Fruit fly (Drosophila melanogaster) whole organism, embryonic: Measurements from ENCODE around the gene mil.

Source experiments
- Antp ChIP-seq: fragments of 200-800 bp; sonication (Bioruptor generic); optimal IDR thresholded peaks from 3 replicates; lab custom pipeline; 2016; ENCODE audit warnings: missing biosample characterization, missing genetic modification characterization
- Bdp1 ChIP-seq: fragments of 200-800 bp; sonication (Bioruptor generic); optimal IDR thresholded peaks from 3 replicates; lab custom pipeline; 2016; ENCODE audit warnings: missing biosample characterization, missing genetic modification characterization
- Blimp-1 ChIP-seq: fragments of 200-800 bp; sonication (Bioruptor generic); optimal IDR thresholded peaks from 3 replicates; lab custom pipeline; 2018; ENCODE audit warnings: missing biosample characterization, missing genetic modification characterization, mild to moderate bottlenecking, moderate library complexity, missing genetic modification reagents
- C15 ChIP-seq: fragments of 200-800 bp; sonication (Bioruptor generic); IDR thresholded peaks from 3 replicates; pipeline ENCODE4 v1.3.6; 2022; ENCODE audit warnings: missing biosample characterization, missing genetic modification characterization
- CG11093 ChIP-seq: fragments of 200-800 bp; sonication (Bioruptor generic); IDR thresholded peaks from 3 replicates; pipeline ENCODE4 v1.3.6; 2022; ENCODE audit warnings: missing biosample characterization, missing genetic modification characterization
- CG12391 ChIP-seq: fragments of 200-800 bp; sonication (Bioruptor generic); optimal IDR thresholded peaks from 3 replicates; lab custom pipeline; 2018; ENCODE audit warnings: missing biosample characterization, mild to moderate bottlenecking, missing genetic modification characterization, moderate library complexity
- CG14050 ChIP-seq: fragments of 200-800 bp; sonication (Bioruptor generic); IDR thresholded peaks from 3 replicates; pipeline ENCODE4 v1.3.6; 2022; ENCODE audit warnings: missing biosample characterization, missing genetic modification characterization
- CG17568 ChIP-seq: fragments of 200-800 bp; sonication (Bioruptor generic); optimal IDR thresholded peaks from 2 replicates; lab custom pipeline; 2018; ENCODE audit warnings: missing biosample characterization, mild to moderate bottlenecking, missing genetic modification characterization, moderate library complexity
- CG17802 ChIP-seq: fragments of 200-800 bp; sonication (Bioruptor generic); optimal IDR thresholded peaks from 2 replicates; lab custom pipeline; 2018; ENCODE audit warnings: missing biosample characterization, mild to moderate bottlenecking, missing genetic modification characterization, moderate library complexity
- CG18764 ChIP-seq: fragments of 200-800 bp; sonication (Bioruptor generic); optimal IDR thresholded peaks from 3 replicates; lab custom pipeline; 2016; ENCODE audit warnings: missing biosample characterization, missing genetic modification characterization
- CG2129 ChIP-seq: fragments of 200-800 bp; sonication (Bioruptor generic); IDR thresholded peaks from 2 replicates; pipeline ENCODE4 v1.3.6; 2022; ENCODE audit warnings: missing biosample characterization, missing genetic modification characterization; ENCODE audit not compliant: partially characterized antibody
- CG3065 ChIP-seq: fragments of 200-800 bp; sonication (Bioruptor generic); optimal IDR thresholded peaks from 2 replicates; lab custom pipeline; 2016; ENCODE audit warnings: missing biosample characterization, missing genetic modification characterization
- CG3847 ChIP-seq: fragments of 200-800 bp; sonication (Bioruptor generic); IDR thresholded peaks from 2 replicates; pipeline ENCODE4 v1.3.6; 2022; ENCODE audit warnings: missing biosample characterization, missing genetic modification characterization
- CG7928 ChIP-seq: fragments of 200-800 bp; sonication (Bioruptor generic); optimal IDR thresholded peaks from 2 replicates; lab custom pipeline; 2017; ENCODE audit warnings: missing biosample characterization, mild to moderate bottlenecking, missing genetic modification characterization
- Dip2 ChIP-seq: fragments of 200-800 bp; sonication (Bioruptor generic); IDR thresholded peaks from 2 replicates; pipeline ENCODE4 v1.3.6; 2022; ENCODE audit warnings: missing biosample characterization, missing genetic modification characterization
- Elba2 ChIP-seq: fragments of 200-800 bp; sonication (Bioruptor generic); optimal IDR thresholded peaks from 3 replicates; lab custom pipeline; 2016; ENCODE audit warnings: missing biosample characterization, missing genetic modification characterization
- Gsc ChIP-seq: fragments of 200-800 bp; sonication (Bioruptor generic); IDR thresholded peaks from 2 replicates; pipeline ENCODE4 v1.3.6; 2022; ENCODE audit warnings: missing biosample characterization, missing genetic modification characterization
- H2.0 ChIP-seq: fragments of 200-800 bp; sonication (Bioruptor generic); IDR thresholded peaks from 2 replicates; pipeline ENCODE4 v1.3.6; 2022; ENCODE audit warnings: missing biosample characterization, missing genetic modification characterization
- HLH3B ChIP-seq: fragments of 200-800 bp; sonication (Bioruptor generic); IDR thresholded peaks from 2 replicates; pipeline ENCODE4 v1.3.6; 2022; ENCODE audit warnings: missing biosample characterization, missing genetic modification characterization
- Lhr ChIP-seq: fragments of 200-800 bp; sonication (Bioruptor generic); optimal IDR thresholded peaks from 3 replicates; lab custom pipeline; 2017; ENCODE audit warnings: mild to moderate bottlenecking, missing biosample characterization, missing genetic modification reagents, missing genetic modification characterization
- Mad ChIP-seq: fragments of 200-800 bp; sonication (Bioruptor generic); optimal IDR thresholded peaks from 2 replicates; lab custom pipeline; 2016; ENCODE audit warnings: missing biosample characterization, missing genetic modification characterization
- Oli ChIP-seq: fragments of 200-800 bp; sonication (Bioruptor generic); optimal IDR thresholded peaks from 2 replicates; lab custom pipeline; 2018; ENCODE audit warnings: missing biosample characterization, mild to moderate bottlenecking, missing genetic modification characterization, moderate library complexity
- aop ChIP-seq: fragments of 200-800 bp; sonication (Bioruptor generic); IDR thresholded peaks from 2 replicates; pipeline ENCODE4 v1.3.6; 2022; ENCODE audit warnings: missing biosample characterization, missing genetic modification characterization
- ara ChIP-seq: fragments of 200-800 bp; sonication (Bioruptor generic); IDR thresholded peaks from 2 replicates; pipeline ENCODE4 v1.3.6; 2022; ENCODE audit warnings: missing biosample characterization, missing genetic modification characterization
- cad ChIP-seq: fragments of >200 bp; optimal IDR thresholded peaks from 2 replicates; lab custom pipeline; 2017; ENCODE audit warnings: missing biosample characterization, missing genetic modification characterization
- cg ChIP-seq: fragments of 200-800 bp; sonication (Bioruptor generic); optimal IDR thresholded peaks from 3 replicates; lab custom pipeline; 2019; ENCODE audit warnings: missing biosample characterization, mild to moderate bottlenecking, missing genetic modification characterization, moderate library complexity
- emc ChIP-seq: fragments of 200-800 bp; sonication (Bioruptor generic); optimal IDR thresholded peaks from 2 replicates; lab custom pipeline; 2016; ENCODE audit warnings: missing biosample characterization, missing genetic modification characterization
- fu2 ChIP-seq: fragments of 200-800 bp; sonication (Bioruptor generic); optimal IDR thresholded peaks from 2 replicates; lab custom pipeline; 2016; ENCODE audit warnings: missing biosample characterization, missing genetic modification characterization
- gfzf ChIP-seq: fragments of 200-800 bp; sonication (Bioruptor generic); optimal IDR thresholded peaks from 2 replicates; lab custom pipeline; 2016; ENCODE audit warnings: missing biosample characterization, mild to moderate bottlenecking, missing genetic modification characterization, moderate library complexity
- ham ChIP-seq: fragments of 200-800 bp; sonication (Bioruptor generic); IDR thresholded peaks from 2 replicates; pipeline ENCODE4 v1.3.6; 2022; ENCODE audit warnings: missing biosample characterization, missing genetic modification characterization
- hb ChIP-seq: fragments of 200-800 bp; sonication (Bioruptor generic); IDR thresholded peaks from 3 replicates; pipeline ENCODE4 v1.3.6; 2022; ENCODE audit warnings: missing biosample characterization, missing genetic modification characterization; ENCODE audit not compliant: partially characterized antibody
- hkb ChIP-seq, 2 experiments: fragments of 200-800 bp in 1 of 2; fragments of >200 bp in 1 of 2; sonication (Bioruptor generic) in 1 of 2; IDR thresholded peaks in 1 of 2; optimal IDR thresholded peaks in 1 of 2; 2 replicates each; pipeline versions ENCODE4 v1.3.6 to Lab custom; 2017 to 2022; ENCODE audit warnings: missing biosample characterization in 1 of 2, missing genetic modification characterization in 1 of 2
- hth ChIP-seq: fragments of >200 bp; optimal IDR thresholded peaks from 2 replicates; lab custom pipeline; 2017; ENCODE audit warnings: inconsistent platforms
- ken ChIP-seq: fragments of 200-800 bp; sonication (Bioruptor generic); IDR thresholded peaks from 3 replicates; pipeline ENCODE4 v1.3.6; 2022; ENCODE audit warnings: missing biosample characterization, missing genetic modification characterization
- peb ChIP-seq: fragments of 200-800 bp; sonication (Bioruptor generic); IDR thresholded peaks from 2 replicates; pipeline ENCODE4 v1.3.6; 2022; ENCODE audit warnings: missing biosample characterization, missing genetic modification characterization
- pzg ChIP-seq: fragments of 200-800 bp; sonication (Bioruptor generic); optimal IDR thresholded peaks from 3 replicates; lab custom pipeline; 2018; ENCODE audit warnings: missing biosample characterization, mild to moderate bottlenecking, missing genetic modification characterization, moderate library complexity
- rib ChIP-seq: fragments of 200-800 bp; sonication (Bioruptor generic); IDR thresholded peaks from 2 replicates; pipeline ENCODE4 v1.3.6; 2022; ENCODE audit warnings: missing biosample characterization, missing genetic modification characterization
- scrt ChIP-seq: fragments of 200-800 bp; sonication (Bioruptor generic); optimal IDR thresholded peaks from 2 replicates; lab custom pipeline; 2018; ENCODE audit warnings: missing biosample characterization, mild to moderate bottlenecking, missing genetic modification characterization, moderate library complexity
- sens-2 ChIP-seq: fragments of 200-800 bp; sonication (Bioruptor generic); IDR thresholded peaks from 2 replicates; pipeline ENCODE4 v1.3.6; 2022; ENCODE audit warnings: missing biosample characterization, missing genetic modification characterization
- slbo ChIP-seq: fragments of 200-800 bp; sonication (Bioruptor generic); IDR thresholded peaks from 2 replicates; pipeline ENCODE4 v1.3.6; 2022; ENCODE audit warnings: missing biosample characterization, missing genetic modification characterization
- so ChIP-seq: fragments of 200-800 bp; sonication (Bioruptor generic); IDR thresholded peaks from 3 replicates; pipeline ENCODE4 v1.3.6; 2022; ENCODE audit warnings: missing biosample characterization, missing genetic modification characterization
- tgo ChIP-seq: fragments of 200-800 bp; sonication (Bioruptor generic); IDR thresholded peaks from 3 replicates; pipeline ENCODE4 v1.3.6; 2022; ENCODE audit warnings: missing biosample characterization, missing genetic modification characterization
- tll ChIP-seq, 2 experiments: fragments of 200-800 bp in 1 of 2; fragments of >200 bp in 1 of 2; sonication (Bioruptor generic) in 1 of 2; optimal IDR thresholded peaks; 2 replicates each; lab custom pipeline; 2017 to 2019; ENCODE audit warnings: missing biosample characterization in 2 of 2, missing genetic modification characterization in 2 of 2, mild to moderate bottlenecking in 1 of 2, moderate library complexity in 1 of 2
- tna ChIP-seq: fragments of 200-800 bp; sonication (Bioruptor generic); IDR thresholded peaks from 2 replicates; pipeline ENCODE4 v1.3.6; 2022; ENCODE audit warnings: missing biosample characterization, missing genetic modification characterization; ENCODE audit not compliant: partially characterized antibody
- trem ChIP-seq: fragments of 200-800 bp; optimal IDR thresholded peaks from 3 replicates; lab custom pipeline; 2019; ENCODE audit warnings: missing biosample characterization, mild to moderate bottlenecking, missing genetic modification characterization, moderate library complexity
- unpg ChIP-seq: fragments of 200-800 bp; sonication (Bioruptor generic); optimal IDR thresholded peaks from 3 replicates; lab custom pipeline; 2018; ENCODE audit warnings: missing biosample characterization, mild to moderate bottlenecking, missing genetic modification characterization, moderate library complexity
- vnd ChIP-seq: fragments of 200-800 bp; sonication (Bioruptor generic); IDR thresholded peaks from 3 replicates; pipeline ENCODE4 v1.3.6; 2022; ENCODE audit warnings: missing biosample characterization, missing genetic modification characterization; ENCODE audit not compliant: partially characterized antibody
- wdn ChIP-seq: fragments of 200-800 bp; sonication (Bioruptor generic); IDR thresholded peaks from 2 replicates; pipeline ENCODE4 v1.3.6; 2022; ENCODE audit warnings: missing biosample characterization, missing genetic modification characterization
- wor ChIP-seq: fragments of 200-800 bp; sonication (Bioruptor generic); IDR thresholded peaks from 2 replicates; pipeline ENCODE4 v1.3.6; 2022; ENCODE audit warnings: missing biosample characterization, missing genetic modification characterization
- zen ChIP-seq: fragments of 200-800 bp; sonication (Bioruptor generic); optimal IDR thresholded peaks from 3 replicates; lab custom pipeline; 2018; ENCODE audit warnings: missing biosample characterization, mild to moderate bottlenecking, missing genetic modification characterization, moderate library complexity

Gene mil

DNA sequence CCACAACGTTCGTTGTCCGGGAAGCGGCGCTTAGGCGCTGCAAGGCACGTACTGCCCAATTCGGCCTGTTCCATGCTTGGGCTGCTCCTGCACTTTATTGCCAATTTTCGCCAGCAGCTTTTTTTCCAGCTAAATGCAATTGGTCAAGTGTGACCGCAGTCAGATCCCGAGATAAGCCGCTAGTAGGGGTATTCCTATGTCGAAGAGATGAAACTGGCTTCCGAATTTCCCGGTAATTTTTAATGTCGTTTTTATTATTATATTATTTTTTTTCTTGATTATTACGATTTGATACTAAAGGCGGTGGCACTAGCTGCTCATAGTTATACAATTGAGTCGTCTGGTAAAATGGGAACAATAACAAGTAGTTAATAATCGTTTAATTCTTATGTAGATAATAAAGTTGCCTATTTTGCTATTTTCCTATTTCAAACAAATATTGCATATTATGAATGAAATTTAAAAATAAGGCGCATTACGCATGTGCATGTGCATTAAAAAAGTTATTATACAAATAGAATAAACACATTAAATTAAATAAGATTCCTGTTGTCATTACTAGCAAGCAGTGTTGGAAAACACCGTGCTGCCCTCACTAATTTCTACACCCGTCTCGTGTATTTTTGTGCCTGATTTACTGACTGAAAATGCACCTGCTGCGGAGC, 4.2 kb downstream of the mil start, which contains the start of the genes CG5003 and mRpS22 (continued):
- TF ChIP-seq Lhr (GFP tag; lab: Kevin White, UChicago) (peak; percentile 24), CG14050 (GFP tag; lab: Robert Waterston, UW) (no peak), trem (tag; lab: Kevin White, UChicago) (peak; percentile 11), Oli (tag; lab: Kevin White, UChicago) (peak; percentile 28), Blimp-1 (GFP tag; lab: Kevin White, UChicago) (no peak), cad (GFP tag; lab: Kevin White, UChicago) (no peak), gfzf (GFP tag; lab: Kevin White, UChicago) (peak; percentile 67), emc (GFP tag; lab: Kevin White, UChicago) (no peak), CG12391 (peak; percentile 81), ara (GFP tag; lab: Robert Waterston, UW) (no peak), Gsc (no peak), ken (GFP tag; lab: Robert Waterston, UW) (no peak), scrt (GFP tag; lab: Kevin White, UChicago) (no peak), Elba2 (peak; percentile 66), aop (GFP tag; lab: Robert Waterston, UW) (no peak), unpg (GFP tag; lab: Kevin White, UChicago) (peak; percentile 38), tgo (GFP tag; lab: Robert Waterston, UW) (peak; percentile 49; the same call in 1 of the 3 replicates), peb (no peak), CG2129 (GFP tag; lab: Robert Waterston, UW) (no peak), HLH3B (no peak), CG3065 (GFP tag; lab: Kevin White, UChicago) (no peak), CG17802 (tag; lab: Kevin White, UChicago) (no peak), hb (no peak), vnd (GFP tag; lab: Robert Waterston, UW) (0 out of 3 replicates have a peak, but pooled peaks have one; percentile 28), fu2 (GFP tag; lab: Kevin White, UChicago) (no peak), Bdp1 (GFP tag; lab: Kevin White, UChicago) (peak; percentile 13), tll (GFP tag; optimal IDR thresholded peaks at IDR 0.05; lab: Kevin White, UChicago) (no peak), Dip2 (GFP tag; lab: Robert Waterston, UW) (no peak), rib (GFP tag; lab: Robert Waterston, UW) (peak; percentile 20; the same call in 1 of the 2 replicates), CG17568 (no peak), so (GFP tag; lab: Robert Waterston, UW) (no peak), ham (GFP tag; lab: Robert Waterston, UW) (no peak), Antp (GFP tag; lab: Kevin White, UChicago) (no peak), pzg (GFP tag; lab: Kevin White, UChicago) (peak; percentile 22), cg (no peak), CG7928 (no peak), Mad (GFP tag; lab: Kevin White, UChicago) (peak; percentile 27), CG11093 (0 out of 3 replicates have a peak, but pooled peaks have one; percentile 25), C15 (GFP tag; lab: Robert Waterston, UW) (no peak), CG3847 (peak; percentile 58), H2.0 (GFP tag; lab: Robert Waterston, UW) (peak; percentile 28), CG18764 (GFP tag; lab: Kevin White, UChicago) (no peak), slbo (peak; percentile 72), tna (GFP tag; lab: Robert Waterston, UW) (peak; percentile 34; the same call in 1 of the 2 replicates), wdn (0 out of 2 replicates have a peak, but pooled peaks have one; percentile 6), hkb (optimal IDR thresholded peaks at IDR 0.05; lab: Kevin White, UChicago) (no peak), hkb (GFP tag; IDR thresholded peaks at IDR 0.05; lab: Robert Waterston, UW) (no peak), zen (tag; lab: Kevin White, UChicago) (peak; percentile 48), hth (lab: Kevin White, UChicago) (no peak), wor (GFP tag; lab: Robert Waterston, UW) (peak; percentile 18; the same call in 1 of the 2 replicates), sens-2 (GFP tag; lab: Robert Waterston, UW) (no peak)
